Worm (Caenorhabditis elegans) whole organism, mixed stage, embryonic: Measurements from ENCODE around the gene srbc-70.

Experiments used
- M03D4.4 ChIP-seq: sonication (generic microtip); optimal IDR thresholded peaks from 2 replicates; lab custom pipeline; 2017; ENCODE audit warnings: mild to moderate bottlenecking, missing genetic modification characterization, missing compliant biosample characterization
- bed-3 ChIP-seq: fragments of 200-800 bp; sonication (Bioruptor generic); optimal IDR thresholded peaks from 3 replicates; lab custom pipeline; 2018; ENCODE audit warnings: mild to moderate bottlenecking, missing genetic modification characterization, moderate library complexity, missing compliant biosample characterization
- blmp-1 ChIP-seq: fragments of 150-350 bp; optimal IDR thresholded peaks from 2 replicates; lab custom pipeline; 2014; ENCODE audit warnings: missing biosample characterization, missing genetic modification characterization
- ceh-43 ChIP-seq: fragments of 200-800 bp; sonication (Bioruptor generic); optimal IDR thresholded peaks from 2 replicates; lab custom pipeline; 2018; ENCODE audit warnings: mild to moderate bottlenecking, missing genetic modification characterization, moderate library complexity, missing compliant biosample characterization
- ceh-83 ChIP-seq: fragments of 200-800 bp; sonication (Bioruptor generic); optimal IDR thresholded peaks from 2 replicates; lab custom pipeline; 2018; ENCODE audit warnings: mild to moderate bottlenecking, missing genetic modification characterization, missing compliant biosample characterization
- ces-1 ChIP-seq: fragments of 150-350 bp; optimal IDR thresholded peaks from 2 replicates; lab custom pipeline; 2014; ENCODE audit warnings: missing biosample characterization, missing genetic modification reagents, missing genetic modification characterization
- cnd-1 ChIP-seq: fragments of 200-800 bp; sonication (Bioruptor generic); optimal IDR thresholded peaks from 2 replicates; lab custom pipeline; 2018; ENCODE audit warnings: mild to moderate bottlenecking, missing genetic modification characterization, missing compliant biosample characterization
- elt-1 ChIP-seq: sonication (generic microtip); optimal IDR thresholded peaks from 2 replicates; lab custom pipeline; 2017; ENCODE audit warnings: missing genetic modification characterization, mild to moderate bottlenecking, missing compliant biosample characterization, antibody characterized with exemption, moderate library complexity, borderline replicate concordance; ENCODE audit not compliant: insufficient read depth
- elt-3 ChIP-seq: fragments of 150-350 bp; optimal IDR thresholded peaks from 2 replicates; lab custom pipeline; 2014; ENCODE audit warnings: missing biosample characterization, missing genetic modification characterization
- ham-2 ChIP-seq: fragments of 200-800 bp; sonication (Bioruptor generic); optimal IDR thresholded peaks from 2 replicates; lab custom pipeline; 2018; ENCODE audit warnings: mild to moderate bottlenecking, missing genetic modification characterization, missing compliant biosample characterization
- hlh-1 ChIP-seq: fragments of 150-350 bp; optimal IDR thresholded peaks from 2 replicates; lab custom pipeline; 2014; ENCODE audit warnings: missing biosample characterization, missing genetic modification reagents, missing genetic modification characterization
- lin-13 ChIP-seq: fragments of 150-350 bp; optimal IDR thresholded peaks from 2 replicates; lab custom pipeline; 2014; ENCODE audit warnings: missing biosample characterization, missing genetic modification characterization
- lin-32 ChIP-seq: fragments of 200-800 bp; sonication (Bioruptor generic); optimal IDR thresholded peaks from 2 replicates; lab custom pipeline; 2018; ENCODE audit warnings: mild to moderate bottlenecking, missing genetic modification characterization, missing compliant biosample characterization
- lsy-2 ChIP-seq: fragments of 150-350 bp; optimal IDR thresholded peaks from 2 replicates; lab custom pipeline; 2014; ENCODE audit warnings: missing biosample characterization, missing genetic modification characterization
- mep-1 ChIP-seq: fragments of 150-350 bp; optimal IDR thresholded peaks from 2 replicates; lab custom pipeline; 2017; ENCODE audit warnings: missing biosample characterization, missing genetic modification reagents, missing genetic modification characterization, inconsistent platforms
- mls-2 ChIP-seq: sonication (generic microtip); optimal IDR thresholded peaks from 2 replicates; lab custom pipeline; 2016; ENCODE audit warnings: mild to moderate bottlenecking, missing genetic modification characterization, moderate library complexity, missing compliant biosample characterization
- nhr-12 ChIP-seq: fragments of 150-350 bp; optimal IDR thresholded peaks from 2 replicates; lab custom pipeline; 2014; ENCODE audit warnings: missing biosample characterization, missing genetic modification characterization
- nhr-76 ChIP-seq: sonication (generic microtip); optimal IDR thresholded peaks from 2 replicates; lab custom pipeline; 2017; ENCODE audit warnings: missing biosample characterization, missing genetic modification characterization
- pha-4 ChIP-seq: fragments of 150-350 bp; optimal IDR thresholded peaks from 2 replicates; lab custom pipeline; 2018; ENCODE audit warnings: missing biosample characterization, missing genetic modification reagents, missing genetic modification characterization
- sem-2 ChIP-seq: fragments of 200-800 bp; sonication (Bioruptor generic); optimal IDR thresholded peaks from 2 replicates; lab custom pipeline; 2018; ENCODE audit warnings: mild to moderate bottlenecking, missing genetic modification characterization, missing compliant biosample characterization
- snpc-4 ChIP-seq: fragments of 150-350 bp; optimal IDR thresholded peaks from 2 replicates; lab custom pipeline; 2014; ENCODE audit warnings: missing biosample characterization, missing genetic modification characterization
- sptf-1 ChIP-seq: sonication (generic microtip); optimal IDR thresholded peaks from 2 replicates; lab custom pipeline; 2017; ENCODE audit warnings: mild to moderate bottlenecking, missing genetic modification characterization, moderate library complexity, missing compliant biosample characterization
- tbx-8 ChIP-seq: fragments of 200-800 bp; sonication (Bioruptor generic); optimal IDR thresholded peaks from 2 replicates; lab custom pipeline; 2018; ENCODE audit warnings: mild to moderate bottlenecking, missing genetic modification characterization, moderate library complexity, missing compliant biosample characterization
- unc-120 ChIP-seq: sonication (generic microtip); optimal IDR thresholded peaks from 2 replicates; lab custom pipeline; 2017; ENCODE audit warnings: missing genetic modification characterization, missing compliant biosample characterization; ENCODE audit not compliant: poor library complexity, severe bottlenecking
- unc-39 ChIP-seq: fragments of 150-350 bp; optimal IDR thresholded peaks from 2 replicates; lab custom pipeline; 2014; ENCODE audit warnings: missing biosample characterization, missing genetic modification characterization
- unc-62 ChIP-seq: fragments of 150-350 bp; optimal IDR thresholded peaks from 2 replicates; lab custom pipeline; 2014; ENCODE audit warnings: missing biosample characterization, missing genetic modification reagents, missing genetic modification characterization
- zip-8 ChIP-seq: fragments of 150-350 bp; optimal IDR thresholded peaks from 2 replicates; lab custom pipeline; 2014; ENCODE audit warnings: missing biosample characterization, missing genetic modification characterization

srbc-70 gene

DNA sequence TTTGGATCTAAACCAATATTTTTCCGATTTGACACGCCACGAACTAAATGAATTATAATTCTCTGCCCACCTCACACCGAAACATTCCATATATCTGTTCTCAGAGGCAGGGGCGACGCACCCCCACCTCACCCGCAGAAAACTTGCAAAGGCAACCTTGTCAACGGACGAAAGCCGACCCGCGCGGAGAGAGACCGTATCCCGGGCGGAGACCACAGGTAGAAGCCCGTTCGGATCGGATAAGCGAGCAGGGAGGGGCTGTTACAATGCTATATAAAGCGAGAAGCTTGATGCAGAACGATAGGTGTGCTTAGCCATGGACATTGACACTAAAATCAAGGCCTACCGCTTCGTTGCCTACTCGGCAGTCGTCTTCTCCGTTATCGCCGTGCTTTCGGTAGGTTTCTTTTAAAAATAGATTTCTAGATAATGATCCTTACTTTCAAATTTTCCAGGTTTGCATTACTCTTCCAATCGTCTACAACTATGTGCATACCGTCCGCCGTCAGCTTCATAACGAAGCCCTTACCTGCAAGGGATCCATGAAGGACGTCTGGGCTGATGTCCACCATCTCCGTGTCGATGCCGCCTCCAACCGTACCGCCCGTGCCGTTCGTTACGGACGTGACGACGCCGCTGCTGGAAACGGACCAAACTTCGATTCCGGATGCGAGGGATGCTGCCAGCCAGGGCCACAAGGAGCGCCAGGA, 7.7 kb upstream of the srbc-70 start, which contains the start of the genes zipt-2.2 and dpy-13:
Gene zipt-2.2 (minus strand): TSS at position 51 of the 710 bp plus-strand sequence.
Gene dpy-13 (plus strand): TSS at position 300 of the 710 bp plus-strand sequence.
- TF ChIP-seq zip-8 (tag; lab: Kevin White, UChicago): no peak
- peak; percentile 68 for TF ChIP-seq ham-2 (GFP tag; lab: Kevin White, UChicago)
- no peak for TF ChIP-seq pha-4 (tag; lab: Kevin White, UChicago)
- no peak for TF ChIP-seq unc-62 (GFP tag; lab: Kevin White, UChicago)

DNA sequence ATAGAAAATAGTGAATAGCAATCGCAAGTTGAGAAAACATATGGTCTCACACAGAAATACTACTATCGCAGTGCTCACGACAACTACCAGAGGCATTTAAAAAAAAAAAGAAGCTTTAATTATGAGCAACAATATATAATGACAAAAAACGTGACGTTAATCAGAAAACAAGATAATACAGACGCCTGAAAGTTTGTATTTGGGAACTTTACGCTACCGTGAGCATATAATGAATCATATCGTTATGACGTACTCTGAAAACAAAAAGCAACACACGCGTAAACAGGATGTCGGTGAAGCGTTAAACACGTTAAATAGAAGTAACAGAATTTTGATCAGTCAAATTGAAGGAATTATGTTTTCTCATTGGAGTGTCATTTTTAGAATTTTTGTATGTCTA, 2.0 kb downstream of the srbc-70 start, which contains the start of gene srbc-71:
Gene srbc-71 (minus strand): TSS at position 101 of the 400 bp plus-strand sequence.
- TF ChIP-seq elt-1 (no peak), unc-120 (tag; lab: Kevin White, UChicago) (no peak), sptf-1 (tag; lab: Kevin White, UChicago) (no peak), hlh-1 (tag; lab: Kevin White, UChicago) (no peak), nhr-12 (tag; lab: Kevin White, UChicago) (no peak), ceh-43 (GFP tag; lab: Kevin White, UChicago) (no peak), nhr-76 (tag; lab: Kevin White, UChicago) (no peak), ham-2 (GFP tag; lab: Kevin White, UChicago) (no peak), mep-1 (no peak), M03D4.4 (tag; lab: Kevin White, UChicago) (no peak), ces-1 (GFP tag; lab: Kevin White, UChicago) (no peak), unc-62 (GFP tag; lab: Kevin White, UChicago) (no peak), ceh-83 (GFP tag; lab: Kevin White, UChicago) (no peak), lsy-2 (tag; lab: Kevin White, UChicago) (no peak)

DNA sequence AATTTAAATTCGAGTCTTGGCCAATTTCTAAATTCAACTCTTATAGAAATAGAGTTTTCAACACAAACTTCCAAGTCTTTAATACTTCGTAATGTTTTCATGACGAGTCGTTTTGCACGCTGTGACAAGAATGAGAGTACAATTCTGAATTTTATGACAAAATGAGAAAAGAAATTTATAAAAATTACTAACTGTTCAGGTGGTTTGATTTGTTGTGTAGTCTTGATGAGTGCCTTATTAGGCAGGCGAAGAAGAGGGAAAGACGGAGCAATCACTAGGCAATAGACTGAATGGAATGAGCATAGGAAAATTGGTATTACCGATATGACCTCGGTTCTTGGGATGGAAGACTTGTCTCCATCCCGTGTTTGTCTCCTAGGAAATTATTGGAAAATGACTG, 7.8 kb downstream of the srbc-70 start, which contains the start of gene F30B5.11:
Gene F30B5.11 (minus strand): TSS at position 101 of the 400 bp plus-strand sequence.
- TF ChIP-seq lin-32 (GFP tag; lab: Kevin White, UChicago): no peak
- TF ChIP-seq ham-2 (GFP tag; lab: Kevin White, UChicago): no peak
- no peak for TF ChIP-seq tbx-8 (GFP tag; lab: Kevin White, UChicago)
- no peak for TF ChIP-seq lin-13 (tag; lab: Kevin White, UChicago)
- no peak for TF ChIP-seq mep-1
- no peak for TF ChIP-seq snpc-4 (tag; lab: Kevin White, UChicago)
- no peak for TF ChIP-seq elt-3 (tag; lab: Kevin White, UChicago)
- TF ChIP-seq bed-3: no peak
- no peak for TF ChIP-seq mls-2 (tag; lab: Kevin White, UChicago)
- TF ChIP-seq ceh-83 (GFP tag; lab: Kevin White, UChicago): no peak
- no peak for TF ChIP-seq blmp-1

DNA sequence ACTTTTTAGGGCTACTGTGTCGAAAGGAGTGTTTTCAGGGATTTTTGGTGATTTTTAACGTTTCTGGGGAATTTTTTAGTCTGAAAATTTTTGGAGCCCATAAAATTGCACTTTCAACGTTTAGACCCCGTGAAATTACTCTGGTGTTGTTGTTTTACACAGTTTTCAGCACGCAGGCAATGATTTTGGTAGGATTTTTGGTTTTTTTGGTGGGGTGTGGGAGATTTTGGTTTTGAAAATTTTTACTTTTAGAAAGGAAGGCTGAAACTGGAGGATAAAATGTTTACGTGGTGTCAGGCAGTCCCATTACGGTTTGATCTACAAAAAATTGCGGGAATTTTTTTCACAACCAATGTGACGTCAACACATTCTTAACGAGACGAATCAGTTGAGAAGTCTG, 9.5 kb downstream of the srbc-70 start:
- no peak for TF ChIP-seq cnd-1 (tag; lab: Kevin White, UChicago)
- TF ChIP-seq ceh-83 (GFP tag; lab: Kevin White, UChicago): no peak
- no peak for TF ChIP-seq unc-120 (tag; lab: Kevin White, UChicago)
- TF ChIP-seq elt-3 (tag; lab: Kevin White, UChicago): no peak
- TF ChIP-seq sptf-1 (tag; lab: Kevin White, UChicago): no peak
- TF ChIP-seq unc-62 (GFP tag; lab: Kevin White, UChicago): no peak
- no peak for TF ChIP-seq mep-1
- no peak for TF ChIP-seq blmp-1
- no peak for TF ChIP-seq ces-1 (GFP tag; lab: Kevin White, UChicago)
- no peak for TF ChIP-seq lin-13 (tag; lab: Kevin White, UChicago)
- TF ChIP-seq mls-2 (tag; lab: Kevin White, UChicago): no peak
- TF ChIP-seq ham-2 (GFP tag; lab: Kevin White, UChicago): no peak
- TF ChIP-seq bed-3: no peak
- TF ChIP-seq sem-2 (GFP tag; lab: Kevin White, UChicago): no peak
- no peak for TF ChIP-seq ceh-43 (GFP tag; lab: Kevin White, UChicago)
- TF ChIP-seq M03D4.4 (tag; lab: Kevin White, UChicago): no peak
- no peak for TF ChIP-seq unc-39
